Worm (Caenorhabditis elegans) whole organism, L2 larva: ENCODE results near the gene pyc-1.

Experiments used
- C34F6.9 ChIP-seq: fragments of 150-350 bp; optimal IDR thresholded peaks from 2 replicates; lab custom pipeline; 2014; ENCODE audit warnings: missing biosample characterization, missing genetic modification characterization
- F13H6.1 ChIP-seq: sonication (generic microtip); optimal IDR thresholded peaks from 2 replicates; lab custom pipeline; 2016; ENCODE audit warnings: missing genetic modification characterization, missing compliant biosample characterization
- R02D3.7 ChIP-seq: fragments of 150-350 bp; optimal IDR thresholded peaks from 2 replicates; lab custom pipeline; 2014; ENCODE audit warnings: missing biosample characterization, missing genetic modification characterization
- Y55F3AM.14 ChIP-seq: fragments of 200-800 bp; sonication (Bioruptor generic); optimal IDR thresholded peaks from 2 replicates; lab custom pipeline; 2018; ENCODE audit warnings: mild to moderate bottlenecking, missing genetic modification characterization, missing compliant biosample characterization
- ZK546.5 ChIP-seq: sonication (generic microtip); optimal IDR thresholded peaks from 2 replicates; lab custom pipeline; 2017; ENCODE audit warnings: missing biosample characterization, missing genetic modification characterization
- alr-1 ChIP-seq: fragments of 150-350 bp; optimal IDR thresholded peaks from 2 replicates; lab custom pipeline; 2014; ENCODE audit warnings: missing biosample characterization, missing genetic modification characterization
- aly-2 ChIP-seq: fragments of 150-350 bp; optimal IDR thresholded peaks from 2 replicates; lab custom pipeline; 2014; ENCODE audit warnings: missing biosample characterization, missing genetic modification characterization
- ama-1 ChIP-seq: fragments of 150-350 bp; optimal IDR thresholded peaks from 2 replicates; lab custom pipeline; 2018; ENCODE audit warnings: inconsistent platforms
- blmp-1 ChIP-seq: sonication (generic microtip); optimal IDR thresholded peaks from 2 replicates; lab custom pipeline; 2017; ENCODE audit warnings: missing genetic modification characterization, mild to moderate bottlenecking, missing compliant biosample characterization, antibody characterized with exemption, moderate library complexity; ENCODE audit not compliant: insufficient read depth
- ceh-16 ChIP-seq: fragments of 150-350 bp; optimal IDR thresholded peaks from 2 replicates; lab custom pipeline; 2014; ENCODE audit warnings: missing biosample characterization, missing genetic modification characterization
- ceh-82 ChIP-seq: fragments of 150-350 bp; optimal IDR thresholded peaks from 2 replicates; lab custom pipeline; 2014; ENCODE audit warnings: missing biosample characterization, missing genetic modification characterization
- crh-2 ChIP-seq: sonication (generic microtip); optimal IDR thresholded peaks from 2 replicates; lab custom pipeline; 2017; ENCODE audit warnings: missing biosample characterization, missing genetic modification characterization
- dmd-4 ChIP-seq: sonication (generic microtip); optimal IDR thresholded peaks from 2 replicates; lab custom pipeline; 2017; ENCODE audit warnings: missing biosample characterization, missing genetic modification characterization
- egl-27 ChIP-seq: sonication (generic microtip); optimal IDR thresholded peaks from 3 replicates; lab custom pipeline; 2017; ENCODE audit warnings: missing biosample characterization, missing genetic modification reagents, missing genetic modification characterization
- elt-1 ChIP-seq: fragments of 150-350 bp; optimal IDR thresholded peaks from 2 replicates; lab custom pipeline; 2014; ENCODE audit warnings: missing biosample characterization, missing genetic modification characterization
- elt-3 ChIP-seq: sonication (generic microtip); optimal IDR thresholded peaks from 2 replicates; lab custom pipeline; 2017; ENCODE audit warnings: missing biosample characterization, missing genetic modification characterization
- fos-1 ChIP-seq: fragments of 150-350 bp; optimal IDR thresholded peaks from 2 replicates; lab custom pipeline; 2014; ENCODE audit warnings: missing biosample characterization, missing genetic modification characterization
- lin-11 ChIP-seq: fragments of 150-350 bp; sonication (generic microtip); optimal IDR thresholded peaks from 2 replicates; lab custom pipeline; 2014; ENCODE audit warnings: missing biosample characterization, missing genetic modification characterization, inconsistent platforms, mixed read lengths
- lin-13 ChIP-seq: fragments of 150-350 bp; optimal IDR thresholded peaks from 2 replicates; lab custom pipeline; 2014; ENCODE audit warnings: missing biosample characterization, missing genetic modification reagents, missing genetic modification characterization
- lin-39 ChIP-seq: fragments of 150-350 bp; optimal IDR thresholded peaks from 2 replicates; lab custom pipeline; 2014; ENCODE audit warnings: missing biosample characterization, missing genetic modification reagents, missing genetic modification characterization
- mab-5 ChIP-seq: fragments of 150-350 bp; optimal IDR thresholded peaks from 2 replicates; lab custom pipeline; 2014; ENCODE audit warnings: missing biosample characterization, missing genetic modification characterization
- mbf-1 ChIP-seq: sonication (generic microtip); optimal IDR thresholded peaks from 2 replicates; lab custom pipeline; 2017; ENCODE audit warnings: missing biosample characterization, missing genetic modification characterization
- mdl-1 ChIP-seq, 2 experiments: fragments of 150-350 bp in 1 of 2; sonication (generic microtip) in 1 of 2; optimal IDR thresholded peaks; 2 replicates each; lab custom pipeline; 2017; ENCODE audit warnings: missing biosample characterization in 2 of 2, missing genetic modification characterization in 2 of 2
- nhr-10 ChIP-seq: sonication (generic microtip); optimal IDR thresholded peaks from 2 replicates; lab custom pipeline; 2017; ENCODE audit warnings: missing biosample characterization, missing genetic modification characterization
- nhr-11 ChIP-seq: fragments of 150-350 bp; optimal IDR thresholded peaks from 2 replicates; lab custom pipeline; 2014; ENCODE audit warnings: missing biosample characterization, missing genetic modification characterization
- nhr-12 ChIP-seq: fragments of 150-350 bp; optimal IDR thresholded peaks from 2 replicates; lab custom pipeline; 2014; ENCODE audit warnings: missing biosample characterization, missing genetic modification characterization
- nhr-129 ChIP-seq: fragments of 150-350 bp; optimal IDR thresholded peaks from 2 replicates; lab custom pipeline; 2014; ENCODE audit warnings: missing biosample characterization, missing genetic modification characterization
- nhr-21 ChIP-seq: fragments of 150-350 bp; optimal IDR thresholded peaks from 2 replicates; lab custom pipeline; 2014; ENCODE audit warnings: missing biosample characterization, missing genetic modification characterization
- nhr-23 ChIP-seq: fragments of 150-350 bp; optimal IDR thresholded peaks from 2 replicates; lab custom pipeline; 2014; ENCODE audit warnings: missing biosample characterization, missing genetic modification reagents, missing genetic modification characterization
- nhr-237 ChIP-seq: fragments of 150-350 bp; optimal IDR thresholded peaks from 2 replicates; lab custom pipeline; 2014; ENCODE audit warnings: missing biosample characterization, missing genetic modification characterization
- nhr-25 ChIP-seq: fragments of 150-350 bp; sonication (generic microtip); optimal IDR thresholded peaks from 3 replicates; lab custom pipeline; 2014; ENCODE audit warnings: missing biosample characterization, missing genetic modification characterization
- nhr-77 ChIP-seq: fragments of 150-350 bp; optimal IDR thresholded peaks from 2 replicates; lab custom pipeline; 2014; ENCODE audit warnings: missing biosample characterization, missing genetic modification characterization
- peb-1 ChIP-seq: fragments of 150-350 bp; optimal IDR thresholded peaks from 2 replicates; lab custom pipeline; 2014; ENCODE audit warnings: missing biosample characterization, missing genetic modification characterization
- sem-4 ChIP-seq: fragments of 150-350 bp; optimal IDR thresholded peaks from 2 replicates; lab custom pipeline; 2014; ENCODE audit warnings: missing biosample characterization, missing genetic modification reagents, missing genetic modification characterization
- skn-1 ChIP-seq: sonication (generic microtip); optimal IDR thresholded peaks from 2 replicates; lab custom pipeline; 2017; ENCODE audit warnings: missing biosample characterization, missing genetic modification characterization
- sma-3 ChIP-seq: sonication (generic microtip); optimal IDR thresholded peaks from 2 replicates; lab custom pipeline; 2016; ENCODE audit warnings: missing genetic modification reagents, missing genetic modification characterization, missing compliant biosample characterization
- sma-9 ChIP-seq, 2 experiments: fragments of 150-350 bp in 1 of 2; sonication (generic microtip) in 1 of 2; optimal IDR thresholded peaks; 2 replicates each; lab custom pipeline; 2014 to 2016; ENCODE audit warnings: missing genetic modification characterization in 2 of 2, mild to moderate bottlenecking in 1 of 2, missing biosample characterization in 1 of 2, missing compliant biosample characterization in 1 of 2, missing genetic modification reagents in 1 of 2, moderate library complexity in 1 of 2
- unc-39 ChIP-seq: fragments of 150-350 bp; optimal IDR thresholded peaks from 2 replicates; lab custom pipeline; 2014; ENCODE audit warnings: missing biosample characterization, missing genetic modification characterization
- unc-55 ChIP-seq: fragments of 150-350 bp; sonication (generic microtip); optimal IDR thresholded peaks from 3 replicates; lab custom pipeline; 2014; ENCODE audit warnings: missing biosample characterization, missing genetic modification reagents, missing genetic modification characterization
- ztf-1 ChIP-seq: fragments of 200-800 bp; sonication (Bioruptor generic); conservative IDR thresholded peaks from 2 replicates; pipeline ENCODE4 v1.3.6; 2022; ENCODE audit warnings: missing genetic modification characterization, missing compliant biosample characterization
- ztf-11 ChIP-seq: sonication (generic microtip); optimal IDR thresholded peaks from 2 replicates; lab custom pipeline; 2017; ENCODE audit warnings: missing biosample characterization, missing genetic modification characterization
- ztf-4 ChIP-seq: fragments of 150-350 bp; optimal IDR thresholded peaks from 2 replicates; lab custom pipeline; 2014; ENCODE audit warnings: missing biosample characterization, missing genetic modification characterization

The pyc-1 gene

DNA sequence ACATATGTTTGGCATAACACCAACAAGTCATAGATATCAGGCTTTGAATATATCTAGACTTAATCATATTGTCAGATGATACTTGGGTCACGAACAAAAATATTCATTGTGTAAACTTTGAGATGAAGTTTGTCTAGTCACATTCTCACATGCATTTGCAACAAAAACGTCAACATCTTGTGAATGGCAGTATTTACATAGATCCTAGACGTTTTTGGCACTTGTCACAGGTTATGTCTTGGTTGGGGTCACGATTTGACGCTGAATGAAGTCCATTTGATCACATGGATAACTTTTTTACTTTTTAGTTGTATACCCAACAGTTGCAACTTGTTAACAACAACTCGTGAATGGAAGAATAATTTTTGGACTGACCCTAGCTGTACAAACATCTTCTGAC is 24.0 kb downstream of the pyc-1 start:
- TF ChIP-seq alr-1 (tag; lab: Kevin White, UChicago) (no peak), mab-5 (tag; lab: Kevin White, UChicago) (no peak), nhr-129 (tag; lab: Kevin White, UChicago) (peak; percentile 49), elt-3 (no peak)

- no peak for TF ChIP-seq sem-4
- TF ChIP-seq alr-1 (tag; lab: Kevin White, UChicago): no peak
- no peak for TF ChIP-seq nhr-237 (tag; lab: Kevin White, UChicago)
- peak; percentile 6 for TF ChIP-seq crh-2 (tag; lab: Kevin White, UChicago)
- TF ChIP-seq nhr-21: peak; percentile 24
- TF ChIP-seq F13H6.1: no peak
- no peak for TF ChIP-seq C34F6.9 (tag; lab: Kevin White, UChicago)
- TF ChIP-seq sma-9 (GFP tag; optimal IDR thresholded peaks at IDR 0.05; lab: Kevin White, UChicago): peak; percentile 70
- TF ChIP-seq sma-9 (tag; optimal IDR thresholded peaks at IDR 0.05; lab: Kevin White, UChicago): no peak
- no peak for TF ChIP-seq unc-39 (tag; lab: Kevin White, UChicago)
- no peak for TF ChIP-seq elt-1
- TF ChIP-seq nhr-25 (tag; lab: Kevin White, UChicago): peak; percentile 68
- no peak for TF ChIP-seq mbf-1 (tag; lab: Kevin White, UChicago)
- TF ChIP-seq ceh-82: no peak
- TF ChIP-seq blmp-1 (tag; lab: Kevin White, UChicago): peak; percentile 50
- TF ChIP-seq sma-3 (GFP tag; lab: Kevin White, UChicago): peak; percentile 13
Observed at ce11 chrV:11797272-11797855, 25.0 kb downstream of the pyc-1 start.

- TF ChIP-seq peb-1 (tag; lab: Kevin White, UChicago) (no peak), nhr-237 (tag; lab: Kevin White, UChicago) (no peak), mdl-1 (tag; optimal IDR thresholded peaks at IDR 0.05; lab: Kevin White, UChicago) (no peak), ceh-16 (no peak), ztf-4 (no peak), fos-1 (no peak), alr-1 (tag; lab: Kevin White, UChicago) (no peak), nhr-23 (tag; lab: Kevin White, UChicago) (no peak), lin-13 (no peak), crh-2 (tag; lab: Kevin White, UChicago) (peak; percentile 8), sma-3 (GFP tag; lab: Kevin White, UChicago) (peak; percentile 17), dmd-4 (tag; lab: Kevin White, UChicago) (no peak), nhr-129 (tag; lab: Kevin White, UChicago) (no peak), R02D3.7 (tag; lab: Kevin White, UChicago) (no peak), ZK546.5 (no peak), lin-39 (tag; lab: Kevin White, UChicago) (no peak), aly-2 (tag; lab: Kevin White, UChicago) (no peak), nhr-77 (tag; lab: Kevin White, UChicago) (no peak), mab-5 (tag; lab: Kevin White, UChicago) (no peak), nhr-12 (tag; lab: Kevin White, UChicago) (no peak), elt-1 (no peak), nhr-11 (tag; lab: Kevin White, UChicago) (no peak), ztf-1 (GFP tag; lab: Robert Waterston, UW) (no peak), nhr-10 (tag; lab: Kevin White, UChicago) (no peak), elt-3 (no peak), unc-39 (tag; lab: Kevin White, UChicago) (no peak), C34F6.9 (tag; lab: Kevin White, UChicago) (no peak), Y55F3AM.14 (no peak), ztf-11 (tag; lab: Kevin White, UChicago) (no peak), ceh-82 (no peak), egl-27 (tag; lab: Kevin White, UChicago) (no peak), sma-9 (GFP tag; optimal IDR thresholded peaks at IDR 0.05; lab: Kevin White, UChicago) (peak; percentile 81), sma-9 (tag; optimal IDR thresholded peaks at IDR 0.05; lab: Kevin White, UChicago) (no peak), skn-1 (tag; lab: Kevin White, UChicago) (no peak), ama-1 (lab: Kevin White, UChicago) (no peak), lin-11 (no peak), nhr-21 (peak; percentile 13), nhr-25 (tag; lab: Kevin White, UChicago) (peak; percentile 53), sem-4 (no peak), unc-55 (GFP tag; lab: Kevin White, UChicago) (no peak), F13H6.1 (no peak), blmp-1 (tag; lab: Kevin White, UChicago) (peak; percentile 2)
- TF ChIP-seq, all 48 proteins: peak for 6
Observed at ce11 chrV:11796343-11796742, 26.0 kb downstream of the pyc-1 start.
